Worm (Caenorhabditis elegans) whole organism, young adult: ENCODE results near the gene ani-2.

Source experiments
- F55B11.4 ChIP-seq: sonication (generic microtip); optimal IDR thresholded peaks from 2 replicates; lab custom pipeline; 2016; ENCODE audit warnings: missing compliant biosample characterization, missing genetic modification characterization, borderline replicate concordance; ENCODE audit not compliant: insufficient read depth
- Y67H2A.10 ChIP-seq: fragments of 200-800 bp; sonication (Bioruptor generic); conservative IDR thresholded peaks from 2 replicates; pipeline ENCODE4 v1.3.6; 2022; ENCODE audit warnings: missing genetic modification reagents, missing genetic modification characterization, missing compliant biosample characterization
- die-1 ChIP-seq: sonication (generic microtip); optimal IDR thresholded peaks from 2 replicates; lab custom pipeline; 2016; ENCODE audit warnings: missing genotype, mild to moderate bottlenecking, missing genetic modification characterization, missing compliant biosample characterization
- hmg-1.2 ChIP-seq: fragments of 200-800 bp; sonication (Bioruptor generic); IDR thresholded peaks from 2 replicates; pipeline ENCODE4 v1.3.6; 2022; ENCODE audit warnings: missing genetic modification reagents, missing genetic modification characterization, missing compliant biosample characterization
- madf-6 ChIP-seq: fragments of 200-800 bp; sonication (Bioruptor generic); IDR thresholded peaks from 2 replicates; pipeline ENCODE4 v1.3.6; 2022; ENCODE audit warnings: missing genetic modification reagents, missing genetic modification characterization, missing compliant biosample characterization
- madf-8 ChIP-seq: fragments of 200-800 bp; sonication (Bioruptor generic); conservative IDR thresholded peaks from 2 replicates; pipeline ENCODE4 v1.3.6; 2022; ENCODE audit warnings: missing genetic modification reagents, missing genetic modification characterization, missing compliant biosample characterization
- mcd-1 ChIP-seq: fragments of 200-800 bp; sonication (Bioruptor generic); IDR thresholded peaks from 2 replicates; pipeline ENCODE4 v1.3.6; 2022; ENCODE audit warnings: missing genetic modification reagents, missing genetic modification characterization, missing compliant biosample characterization
- nhr-179 ChIP-seq: sonication (generic microtip); optimal IDR thresholded peaks from 2 replicates; lab custom pipeline; 2016; ENCODE audit warnings: mild to moderate bottlenecking, missing genetic modification characterization, missing compliant biosample characterization
- nhr-90 ChIP-seq: sonication (generic microtip); optimal IDR thresholded peaks from 2 replicates; lab custom pipeline; 2016; ENCODE audit warnings: missing genotype, mild to moderate bottlenecking, missing genetic modification characterization, missing compliant biosample characterization
- pha-4 ChIP-seq: fragments of 150-350 bp; sonication (generic microtip); optimal IDR thresholded peaks from 2 replicates; lab custom pipeline; 2014; ENCODE audit warnings: missing biosample characterization, missing genetic modification reagents, missing genetic modification characterization
- tbp1 ChIP-seq: fragments of 200-800 bp; sonication (Bioruptor generic); optimal IDR thresholded peaks from 2 replicates; lab custom pipeline; 2018; ENCODE audit warnings: mild to moderate bottlenecking, missing genetic modification characterization, missing compliant biosample characterization
- tlf-1 ChIP-seq: fragments of 200-800 bp; sonication (Bioruptor generic); optimal IDR thresholded peaks from 2 replicates; lab custom pipeline; 2018; ENCODE audit warnings: mild to moderate bottlenecking, missing genetic modification characterization, missing compliant biosample characterization
- unc-62 ChIP-seq: fragments of 150-350 bp; optimal IDR thresholded peaks from 2 replicates; lab custom pipeline; 2014; ENCODE audit warnings: missing biosample characterization, missing genetic modification reagents, missing genetic modification characterization
- zfh-2 ChIP-seq: fragments of 200-800 bp; sonication (Bioruptor generic); conservative IDR thresholded peaks from 2 replicates; pipeline ENCODE4 v1.3.6; 2022; ENCODE audit warnings: missing genetic modification reagents, missing genetic modification characterization, missing compliant biosample characterization

DNA sequence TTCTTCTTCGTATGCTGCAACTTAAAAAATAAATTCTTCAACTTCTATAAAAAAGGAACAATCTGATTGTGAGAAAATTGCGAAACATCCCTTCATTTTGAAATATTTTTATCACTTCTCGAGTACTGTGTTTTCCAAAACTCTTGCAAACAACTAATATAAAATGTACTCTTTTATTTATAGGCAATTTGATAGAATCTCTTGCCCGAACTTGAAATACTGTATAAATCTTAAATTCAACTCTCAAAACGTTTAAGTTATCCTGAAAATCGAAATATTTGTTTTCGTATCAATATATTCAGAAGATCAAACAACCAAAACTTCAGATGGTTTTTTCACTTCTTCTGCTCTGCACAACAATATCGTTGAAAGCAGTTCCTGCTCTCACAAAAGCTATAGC is 21.3 kb upstream of the ani-2 start, which contains the start of gene F58F12.4:
- no peak for TF ChIP-seq pha-4
- TF ChIP-seq nhr-90 (tag; lab: Kevin White, UChicago) = no peak
- no peak for TF ChIP-seq tbp1 (GFP tag; lab: Kevin White, UChicago)
- TF ChIP-seq hmg-1.2 = no peak
- no peak for TF ChIP-seq F55B11.4 (tag; lab: Kevin White, UChicago)
- TF ChIP-seq zfh-2 (GFP tag; lab: Robert Waterston, UW) = no peak
- no peak for TF ChIP-seq madf-8 (GFP tag; lab: Robert Waterston, UW)
- no peak for TF ChIP-seq tlf-1
- no peak for TF ChIP-seq mcd-1 (GFP tag; lab: Robert Waterston, UW)
- no peak for TF ChIP-seq die-1 (tag; lab: Kevin White, UChicago)
- no peak for TF ChIP-seq madf-6 (GFP tag; lab: Robert Waterston, UW)
- no peak for TF ChIP-seq Y67H2A.10 (GFP tag; lab: Robert Waterston, UW)
- no peak for TF ChIP-seq nhr-179
- TF ChIP-seq unc-62 (GFP tag; lab: Kevin White, UChicago) = no peak
